Worm (Caenorhabditis elegans): ENCODE results near the gene R05H10.7.

DNA sequence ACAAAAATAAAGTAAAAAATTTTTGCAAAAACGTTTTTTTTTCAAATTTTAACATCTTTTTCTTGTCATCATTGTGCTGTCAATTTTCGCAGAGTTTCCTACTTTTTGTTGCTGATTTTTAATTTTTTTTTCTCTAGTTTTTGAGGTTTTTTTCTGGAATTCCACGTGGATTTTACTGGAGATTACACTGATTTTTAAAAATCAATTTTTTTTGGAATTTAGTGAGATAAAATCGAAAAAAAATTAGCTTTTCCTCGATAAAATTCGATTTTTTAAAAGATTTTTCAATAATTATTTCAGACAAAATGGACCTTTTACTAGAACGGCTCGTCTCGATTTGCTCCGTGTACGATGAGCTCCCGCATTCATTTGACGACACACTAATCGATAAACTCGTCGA is 14.3 kb downstream of the R05H10.7 start, which contains the start of gene R05H10.3:
- TF ChIP-seq T22C8.4 (GFP tag; IDR thresholded peaks at IDR 0.05) (no peak), ztf-29 (GFP tag; IDR thresholded peaks at IDR 0.05) (no peak), med-1 (GFP tag; optimal IDR thresholded peaks at IDR 0.05; ENCODE audit: insufficient read depth) (no peak), flt-1 (GFP tag; IDR thresholded peaks at IDR 0.05) (no peak), cog-1 (tag; optimal IDR thresholded peaks at IDR 0.05) (no peak)

Data from whole organism, midembryonic.